Fruit fly (Drosophila melanogaster): ENCODE results near the gene Serinc.

Gene Serinc

dm6 chr3L:16377768-16378764, 34.5 kb upstream of the Serinc start, which contains the start of gene roq (continued):
- TF ChIP-seq ranshi (GFP tag; IDR thresholded peaks at IDR 0.05) = no peak
- no peak for TF ChIP-seq lmd (GFP tag; IDR thresholded peaks at IDR 0.05)
- TF ChIP-seq CG8765 (GFP tag; IDR thresholded peaks at IDR 0.05) = no peak
- TF ChIP-seq CG4707 (GFP tag; optimal IDR thresholded peaks at IDR 0.05) = no peak
- no peak for TF ChIP-seq wdn (GFP tag; IDR thresholded peaks at IDR 0.05)
- no peak for TF ChIP-seq CG15269 (tag; optimal IDR thresholded peaks at IDR 0.05)
- no peak for TF ChIP-seq Dad (GFP tag; optimal IDR thresholded peaks at IDR 0.05)
- no peak for TF ChIP-seq CG10654 (GFP tag; optimal IDR thresholded peaks at IDR 0.05)
- TF ChIP-seq lilli (GFP tag; optimal IDR thresholded peaks at IDR 0.05) = no peak
- TF ChIP-seq Adf1 (GFP tag; IDR thresholded peaks at IDR 0.05) = no peak
- no peak for TF ChIP-seq NFAT (GFP tag; IDR thresholded peaks at IDR 0.05)
- no peak for TF ChIP-seq CG1602 (GFP tag; optimal IDR thresholded peaks at IDR 0.05)
- TF ChIP-seq klu (GFP tag; IDR thresholded peaks at IDR 0.05) = no peak
- no peak for TF ChIP-seq dmrt99B (tag; optimal IDR thresholded peaks at IDR 0.05)
- TF ChIP-seq knrl (GFP tag; IDR thresholded peaks at IDR 0.05; ENCODE audit: partially characterized antibody) = peak; percentile 50; the same call in 1 of the 3 replicates
- no peak for TF ChIP-seq slp2 (GFP tag; optimal IDR thresholded peaks at IDR 0.05)
- no peak for TF ChIP-seq CG30403 (GFP tag; optimal IDR thresholded peaks at IDR 0.05)
- no peak for TF ChIP-seq gro (GFP tag; optimal IDR thresholded peaks at IDR 0.05)
- TF ChIP-seq amos (GFP tag; IDR thresholded peaks at IDR 0.05; ENCODE audit: partially characterized antibody) = peak; percentile 59; the same call in 1 of the 2 replicates
- TF ChIP-seq CG3281 (GFP tag; optimal IDR thresholded peaks at IDR 0.05) = no peak
- no peak for TF ChIP-seq CG11093 (GFP tag; IDR thresholded peaks at IDR 0.05)
- no peak for TF ChIP-seq luna (GFP tag; optimal IDR thresholded peaks at IDR 0.05)
- TF ChIP-seq CG11560 (tag; IDR thresholded peaks at IDR 0.05) = no peak
- TF ChIP-seq CG1603 (tag; optimal IDR thresholded peaks at IDR 0.05) = peak; percentile 85
- peak; percentile 86 for TF ChIP-seq CG8478 (optimal IDR thresholded peaks at IDR 0.05)
- no peak for TF ChIP-seq CG10209 (GFP tag; optimal IDR thresholded peaks at IDR 0.05)
- TF ChIP-seq Bdp1 (GFP tag; optimal IDR thresholded peaks at IDR 0.05) = no peak
- no peak for TF ChIP-seq CG17912 (GFP tag; optimal IDR thresholded peaks at IDR 0.05)
- TF ChIP-seq zen (tag; optimal IDR thresholded peaks at IDR 0.05) = peak; percentile 43
- TF ChIP-seq D19B (GFP tag; optimal IDR thresholded peaks at IDR 0.05) = no peak
- TF ChIP-seq HLH54F (GFP tag; optimal IDR thresholded peaks at IDR 0.05) = no peak
- no peak for TF ChIP-seq CG15479 (GFP tag; optimal IDR thresholded peaks at IDR 0.05)
- TF ChIP-seq hkb (optimal IDR thresholded peaks at IDR 0.05) = no peak
- no peak for TF ChIP-seq hkb (GFP tag; IDR thresholded peaks at IDR 0.05)
- no peak for TF ChIP-seq CG17568 (GFP tag; optimal IDR thresholded peaks at IDR 0.05)
- TF ChIP-seq CG2116 (GFP tag; optimal IDR thresholded peaks at IDR 0.05) = peak; percentile 87
- no peak for TF ChIP-seq Hmr (GFP tag; optimal IDR thresholded peaks at IDR 0.05)
- TF ChIP-seq CG15696 (tag; optimal IDR thresholded peaks at IDR 0.05) = no peak
- TF ChIP-seq CG7963 (GFP tag; IDR thresholded peaks at IDR 0.05; ENCODE audit: partially characterized antibody) = no peak; the same call in 2 of the 3 replicates
- peak; percentile 42; the same call in 2 of the 3 replicates for TF ChIP-seq CG16813 (GFP tag; IDR thresholded peaks at IDR 0.05; ENCODE audit: partially characterized antibody)
- no peak for TF ChIP-seq Nf-YA (GFP tag; IDR thresholded peaks at IDR 0.05)
- no peak for TF ChIP-seq Hsf (GFP tag; optimal IDR thresholded peaks at IDR 0.05)
- TF ChIP-seq Optix (GFP tag; IDR thresholded peaks at IDR 0.05) = no peak
- TF ChIP-seq bcd (GFP tag; optimal IDR thresholded peaks at IDR 0.05) = no peak
- TF ChIP-seq Ets97D (GFP tag; optimal IDR thresholded peaks at IDR 0.05) = peak; percentile 70
- no peak for TF ChIP-seq CG1529 (GFP tag; optimal IDR thresholded peaks at IDR 0.05)
- TF ChIP-seq CG4404 (GFP tag; IDR thresholded peaks at IDR 0.05) = no peak
- no peak for TF ChIP-seq CG1792 (GFP tag; optimal IDR thresholded peaks at IDR 0.05)
- peak in 1 of 2 experiments; percentile 72 for TF ChIP-seq insv (GFP tag; optimal IDR thresholded peaks at IDR 0.05)
- peak; percentile 36 for TF ChIP-seq grau (tag; optimal IDR thresholded peaks at IDR 0.05)

Data from whole organism, embryonic.